Fruit fly (Drosophila melanogaster): Measurements from ENCODE around the gene Cyp28a5.

- TF ChIP-seq CG8159 (tag; optimal IDR thresholded peaks at IDR 0.05) (no peak), CG4496 (GFP tag; IDR thresholded peaks at IDR 0.05) (peak; percentile 75), D1 (tag; optimal IDR thresholded peaks at IDR 0.05) (no peak), CG9948 (tag; optimal IDR thresholded peaks at IDR 0.05) (no peak), CG15710 (tag; optimal IDR thresholded peaks at IDR 0.05) (no peak), EcR (GFP tag; optimal IDR thresholded peaks at IDR 0.05) (no peak), CG8301 (tag; optimal IDR thresholded peaks at IDR 0.05) (no peak)
Measured at dm6 chr2L:13947476-13947875, 29.6 kb upstream of the Cyp28a5 start, which contains the start of gene Vajk3.
